Worm (Caenorhabditis elegans) whole organism, L1 larva: ENCODE data around the gene his-32.

Source experiments
- aly-2 ChIP-seq: fragments of 150-350 bp; optimal IDR thresholded peaks from 2 replicates; lab custom pipeline; 2014; ENCODE audit warnings: missing biosample characterization, missing genetic modification characterization
- ama-1 ChIP-seq: fragments of 150-350 bp; optimal IDR thresholded peaks from 2 replicates; lab custom pipeline; 2014
- blmp-1 ChIP-seq: fragments of 150-350 bp; optimal IDR thresholded peaks from 2 replicates; lab custom pipeline; 2014; ENCODE audit warnings: missing biosample characterization, missing genetic modification characterization
- ceh-82 ChIP-seq, 3 experiments: fragments of 150-350 bp in 1 of 3; sonication (generic microtip) in 2 of 3; optimal IDR thresholded peaks; 2 replicates each; lab custom pipeline; 2014 to 2017; ENCODE audit warnings: missing biosample characterization in 3 of 3, missing genetic modification characterization in 3 of 3
- efl-1 ChIP-seq, 4 experiments: fragments of 150-350 bp; optimal IDR thresholded peaks in 3 of 4; peaks in 1 of 4; 1 replicate in 1 of 4; 2 replicates in 3 of 4; lab custom pipeline; 2014; ENCODE audit warnings: missing biosample characterization in 2 of 4, missing genetic modification characterization in 2 of 4, missing genetic modification reagents in 2 of 4
- fkh-10 ChIP-seq: sonication (generic microtip); optimal IDR thresholded peaks from 2 replicates; lab custom pipeline; 2017; ENCODE audit warnings: missing biosample characterization, missing genetic modification reagents, missing genetic modification characterization
- lin-14 ChIP-seq: fragments of 200-800 bp; sonication (Bioruptor generic); optimal IDR thresholded peaks from 2 replicates; lab custom pipeline; 2018; ENCODE audit warnings: mild to moderate bottlenecking, missing genetic modification characterization, moderate library complexity, missing compliant biosample characterization
- nhr-237 ChIP-seq: fragments of 150-350 bp; optimal IDR thresholded peaks from 2 replicates; lab custom pipeline; 2014; ENCODE audit warnings: missing biosample characterization, missing genetic modification characterization
- nhr-28 ChIP-seq: fragments of 150-350 bp; optimal IDR thresholded peaks from 2 replicates; lab custom pipeline; 2014; ENCODE audit warnings: missing biosample characterization, missing genetic modification characterization
- nhr-76 ChIP-seq: sonication (generic microtip); optimal IDR thresholded peaks from 2 replicates; lab custom pipeline; 2017; ENCODE audit warnings: missing biosample characterization, missing genetic modification characterization

ce11 chrIV:8367887-8368286, 33.8 kb downstream of the his-32 start:
- TF ChIP-seq blmp-1 (tag; lab: Kevin White, UChicago), result no peak
- TF ChIP-seq efl-1 (optimal IDR thresholded peaks at IDR 0.05; lab: Kevin White, UChicago), result no peak
- no peak for TF ChIP-seq efl-1 (GFP tag; optimal IDR thresholded peaks at IDR 0.05 in 1 of 2; lab: Kevin White, UChicago)
- TF ChIP-seq aly-2 (tag; lab: Kevin White, UChicago), result no peak
- TF ChIP-seq nhr-76 (tag; lab: Kevin White, UChicago), result no peak
- TF ChIP-seq fkh-10 (GFP tag; lab: Kevin White, UChicago), result no peak
- no peak for TF ChIP-seq ama-1 (lab: Kevin White, UChicago)
- TF ChIP-seq nhr-28, result no peak
- TF ChIP-seq nhr-237 (tag; lab: Kevin White, UChicago), result no peak
- no peak for TF ChIP-seq ceh-82 (tag; optimal IDR thresholded peaks at IDR 0.05; lab: Kevin White, UChicago)
- no peak for TF ChIP-seq lin-14 (GFP tag; lab: Kevin White, UChicago)
